Worm (Caenorhabditis elegans): Measurements from ENCODE around the gene Y51A2D.13.

ce11 chrV:18556488-18556887, 23.1 kb downstream of the Y51A2D.13 start, which contains the start of the genes ttr-24 and ttr-25:
- TF ChIP-seq unc-62 (GFP tag; optimal IDR thresholded peaks at IDR 0.05) (no peak), ztf-11 (tag; optimal IDR thresholded peaks at IDR 0.05) (no peak), pqm-1 (tag; optimal IDR thresholded peaks at IDR 0.05) (no peak), R02D3.7 (tag; optimal IDR thresholded peaks at IDR 0.05) (no peak)
